Worm (Caenorhabditis elegans) whole organism, young adult: ENCODE data around the gene T01C3.3.

Source experiments
- B0261.1 ChIP-seq: sonication (generic microtip); optimal IDR thresholded peaks from 2 replicates; lab custom pipeline; 2016; ENCODE audit warnings: mild to moderate bottlenecking, missing genetic modification characterization, moderate library complexity, missing compliant biosample characterization
- C06A6.2 ChIP-seq: fragments of 200-800 bp; sonication (Bioruptor generic); conservative IDR thresholded peaks from 2 replicates; pipeline ENCODE4 v1.3.6; 2022; ENCODE audit warnings: missing genetic modification characterization, missing compliant biosample characterization
- C17E4.6 ChIP-seq: fragments of 200-800 bp; sonication (Bioruptor generic); IDR thresholded peaks from 2 replicates; pipeline ENCODE4 v1.3.6; 2022; ENCODE audit warnings: missing genetic modification reagents, missing genetic modification characterization, missing compliant biosample characterization
- F33H1.4 ChIP-seq: fragments of 200-800 bp; sonication (Bioruptor generic); IDR thresholded peaks from 2 replicates; pipeline ENCODE4 v1.3.6; 2022; ENCODE audit warnings: missing genetic modification reagents, missing genetic modification characterization, missing compliant biosample characterization
- F49E8.2 ChIP-seq: sonication (generic microtip); optimal IDR thresholded peaks from 3 replicates; lab custom pipeline; 2017; ENCODE audit warnings: missing genetic modification characterization, mild to moderate bottlenecking, missing compliant biosample characterization, antibody characterized with exemption, moderate library complexity; ENCODE audit not compliant: insufficient read depth
- K12H6.12 ChIP-seq: fragments of 200-800 bp; sonication (Bioruptor generic); optimal IDR thresholded peaks from 2 replicates; lab custom pipeline; 2018; ENCODE audit warnings: mild to moderate bottlenecking, missing genetic modification characterization, missing compliant biosample characterization
- T07F8.4 ChIP-seq: sonication (generic microtip); optimal IDR thresholded peaks from 2 replicates; lab custom pipeline; 2016; ENCODE audit warnings: mild to moderate bottlenecking, missing genetic modification characterization, moderate library complexity, missing compliant biosample characterization
- Y53F4B.3 ChIP-seq: fragments of 200-800 bp; sonication (Bioruptor generic); IDR thresholded peaks from 2 replicates; pipeline ENCODE4 v1.3.6; 2022; ENCODE audit warnings: missing genetic modification reagents, missing genetic modification characterization, missing compliant biosample characterization
- Y67H2A.10 ChIP-seq: fragments of 200-800 bp; sonication (Bioruptor generic); conservative IDR thresholded peaks from 2 replicates; pipeline ENCODE4 v1.3.6; 2022; ENCODE audit warnings: missing genetic modification reagents, missing genetic modification characterization, missing compliant biosample characterization
- Y79H2A.3 ChIP-seq: fragments of 200-800 bp; sonication (Bioruptor generic); conservative IDR thresholded peaks from 2 replicates; pipeline ENCODE4 v1.3.6; 2022; ENCODE audit warnings: missing genetic modification reagents, missing genetic modification characterization, missing compliant biosample characterization
- ZK185.1 ChIP-seq: sonication (generic microtip); optimal IDR thresholded peaks from 2 replicates; lab custom pipeline; 2016; ENCODE audit warnings: mild to moderate bottlenecking, missing genetic modification characterization, missing compliant biosample characterization; ENCODE audit not compliant: poor library complexity, severe bottlenecking
- akir-1 ChIP-seq: fragments of 200-800 bp; sonication (Bioruptor generic); optimal IDR thresholded peaks from 2 replicates; lab custom pipeline; 2018; ENCODE audit warnings: mild to moderate bottlenecking, missing genetic modification characterization, moderate library complexity, missing compliant biosample characterization
- aptf-3 ChIP-seq: fragments of 200-800 bp; sonication (Bioruptor generic); IDR thresholded peaks from 2 replicates; pipeline ENCODE4 v1.3.6; 2022; ENCODE audit warnings: missing genetic modification characterization, missing compliant biosample characterization
- attf-3 ChIP-seq: fragments of 200-800 bp; sonication (Bioruptor generic); conservative IDR thresholded peaks from 2 replicates; pipeline ENCODE4 v1.3.6; 2022; ENCODE audit warnings: missing genetic modification reagents, missing genetic modification characterization, missing compliant biosample characterization
- attf-5 ChIP-seq: fragments of 200-800 bp; sonication (Bioruptor generic); optimal IDR thresholded peaks from 2 replicates; lab custom pipeline; 2018; ENCODE audit warnings: mild to moderate bottlenecking, missing genetic modification characterization, missing compliant biosample characterization
- bed-1 ChIP-seq: fragments of 200-800 bp; sonication (Bioruptor generic); IDR thresholded peaks from 2 replicates; pipeline ENCODE4 v1.3.6; 2022; ENCODE audit warnings: missing genetic modification reagents, missing genetic modification characterization, missing compliant biosample characterization
- cebp-2 ChIP-seq: fragments of 200-800 bp; sonication (Bioruptor generic); IDR thresholded peaks from 2 replicates; pipeline ENCODE4 v1.3.6; 2022; ENCODE audit warnings: missing genetic modification characterization, missing compliant biosample characterization
- ceh-27 ChIP-seq: fragments of 200-800 bp; sonication (Bioruptor generic); optimal IDR thresholded peaks from 2 replicates; lab custom pipeline; 2018; ENCODE audit warnings: mild to moderate bottlenecking, missing genetic modification characterization, moderate library complexity, missing compliant biosample characterization
- ceh-58 ChIP-seq: fragments of 200-800 bp; sonication (Bioruptor generic); IDR thresholded peaks from 2 replicates; pipeline ENCODE4 v1.3.6; 2022; ENCODE audit warnings: missing genetic modification characterization, missing compliant biosample characterization
- ceh-79 ChIP-seq: sonication (generic microtip); optimal IDR thresholded peaks from 2 replicates; lab custom pipeline; 2017; ENCODE audit warnings: mild to moderate bottlenecking, missing genetic modification characterization, missing compliant biosample characterization
- ets-4 ChIP-seq: fragments of 200-800 bp; sonication (Bioruptor generic); optimal IDR thresholded peaks from 2 replicates; lab custom pipeline; 2018; ENCODE audit warnings: mild to moderate bottlenecking, missing genetic modification characterization, missing compliant biosample characterization
- hmg-1.2 ChIP-seq: fragments of 200-800 bp; sonication (Bioruptor generic); IDR thresholded peaks from 2 replicates; pipeline ENCODE4 v1.3.6; 2022; ENCODE audit warnings: missing genetic modification reagents, missing genetic modification characterization, missing compliant biosample characterization
- hsf-1 ChIP-seq: fragments of 200-800 bp; sonication (Bioruptor generic); IDR thresholded peaks from 2 replicates; pipeline ENCODE4 v1.3.6; 2022; ENCODE audit warnings: missing genetic modification reagents, missing genetic modification characterization, missing compliant biosample characterization
- lag-1 ChIP-seq: fragments of 200-800 bp; sonication (Bioruptor generic); IDR thresholded peaks from 2 replicates; pipeline ENCODE4 v1.3.6; 2022; ENCODE audit warnings: missing genetic modification reagents, missing genetic modification characterization, missing compliant biosample characterization
- let-526 ChIP-seq: fragments of 200-800 bp; sonication (Bioruptor generic); IDR thresholded peaks from 2 replicates; pipeline ENCODE4 v1.3.6; 2022; ENCODE audit warnings: missing genetic modification reagents, missing genetic modification characterization, missing compliant biosample characterization
- let-607 ChIP-seq, 2 experiments: fragments of 200-800 bp in 1 of 2; sonication (Bioruptor generic) in 1 of 2; sonication (generic microtip) in 1 of 2; optimal IDR thresholded peaks; 2 replicates each; lab custom pipeline; 2016 to 2018; ENCODE audit warnings: mild to moderate bottlenecking in 2 of 2, missing compliant biosample characterization in 2 of 2, missing genetic modification characterization in 2 of 2, moderate library complexity in 2 of 2, missing genotype in 1 of 2
- lin-26 ChIP-seq: fragments of 200-800 bp; sonication (Bioruptor generic); IDR thresholded peaks from 2 replicates; pipeline ENCODE4 v1.3.6; 2022; ENCODE audit warnings: missing genetic modification reagents, missing genetic modification characterization, missing compliant biosample characterization
- lir-1 ChIP-seq: fragments of 200-800 bp; sonication (Bioruptor generic); conservative IDR thresholded peaks from 2 replicates; pipeline ENCODE4 v1.3.6; 2022; ENCODE audit warnings: missing genetic modification reagents, missing genetic modification characterization, missing compliant biosample characterization
- lsy-27 ChIP-seq: sonication (generic microtip); optimal IDR thresholded peaks from 2 replicates; lab custom pipeline; 2017; ENCODE audit warnings: missing genetic modification characterization, mild to moderate bottlenecking, missing compliant biosample characterization, antibody characterized with exemption, missing genotype, borderline replicate concordance; ENCODE audit not compliant: insufficient read depth
- madf-10 ChIP-seq: sonication (generic microtip); optimal IDR thresholded peaks from 2 replicates; lab custom pipeline; 2016; ENCODE audit warnings: mild to moderate bottlenecking, missing genetic modification characterization, missing compliant biosample characterization
- mel-28 ChIP-seq: sonication (generic microtip); optimal IDR thresholded peaks from 2 replicates; lab custom pipeline; 2016; ENCODE audit warnings: borderline replicate concordance, mild to moderate bottlenecking, missing genetic modification characterization, missing compliant biosample characterization
- nfya-1 ChIP-seq: sonication (generic microtip); optimal IDR thresholded peaks from 2 replicates; lab custom pipeline; 2017; ENCODE audit warnings: antibody characterized with exemption, missing compliant biosample characterization, missing genetic modification characterization, borderline replicate concordance; ENCODE audit not compliant: insufficient read depth
- nhr-27 ChIP-seq: fragments of 200-800 bp; sonication (Bioruptor generic); optimal IDR thresholded peaks from 2 replicates; lab custom pipeline; 2018; ENCODE audit warnings: mild to moderate bottlenecking, missing genetic modification characterization, moderate library complexity, missing compliant biosample characterization
- nhr-80 ChIP-seq: sonication (generic microtip); optimal IDR thresholded peaks from 2 replicates; lab custom pipeline; 2016; ENCODE audit warnings: missing genetic modification characterization, missing compliant biosample characterization
- nhr-90 ChIP-seq: sonication (generic microtip); optimal IDR thresholded peaks from 2 replicates; lab custom pipeline; 2016; ENCODE audit warnings: missing genotype, mild to moderate bottlenecking, missing genetic modification characterization, missing compliant biosample characterization
- rcor-1 ChIP-seq: fragments of 200-800 bp; sonication (Bioruptor generic); IDR thresholded peaks from 2 replicates; pipeline ENCODE4 v1.3.6; 2022; ENCODE audit warnings: missing genetic modification reagents, missing genetic modification characterization, missing compliant biosample characterization
- snpc-1.1 ChIP-seq: sonication (generic microtip); optimal IDR thresholded peaks from 2 replicates; lab custom pipeline; 2017; ENCODE audit warnings: missing genetic modification characterization, mild to moderate bottlenecking, missing compliant biosample characterization, antibody characterized with exemption, moderate library complexity, missing genotype, missing genetic modification reagents; ENCODE audit not compliant: insufficient read depth
- unc-62 ChIP-seq: fragments of 150-350 bp; optimal IDR thresholded peaks from 2 replicates; lab custom pipeline; 2014; ENCODE audit warnings: missing biosample characterization, missing genetic modification reagents, missing genetic modification characterization
- zfh-2 ChIP-seq: fragments of 200-800 bp; sonication (Bioruptor generic); conservative IDR thresholded peaks from 2 replicates; pipeline ENCODE4 v1.3.6; 2022; ENCODE audit warnings: missing genetic modification reagents, missing genetic modification characterization, missing compliant biosample characterization
- ztf-3 ChIP-seq: fragments of 200-800 bp; sonication (Bioruptor generic); optimal IDR thresholded peaks from 2 replicates; lab custom pipeline; 2018; ENCODE audit warnings: mild to moderate bottlenecking, missing genetic modification characterization, missing compliant biosample characterization
- ztf-6 ChIP-seq: fragments of 200-800 bp; sonication (Bioruptor generic); IDR thresholded peaks from 2 replicates; pipeline ENCODE4 v1.3.6; 2022; ENCODE audit warnings: missing genetic modification reagents, missing genetic modification characterization, missing compliant biosample characterization

Gene T01C3.3

ce11 chrV:14949477-14949876 is 43.0 kb downstream of the T01C3.3 start, which contains the start of gene hil-1 (continued):
- TF ChIP-seq B0261.1 (tag; lab: Kevin White, UChicago) (no peak), snpc-1.1 (tag; lab: Kevin White, UChicago) (no peak), zfh-2 (GFP tag; lab: Robert Waterston, UW) (no peak), mel-28 (tag; lab: Kevin White, UChicago) (no peak), nhr-80 (tag; lab: Kevin White, UChicago) (no peak)

DNA sequence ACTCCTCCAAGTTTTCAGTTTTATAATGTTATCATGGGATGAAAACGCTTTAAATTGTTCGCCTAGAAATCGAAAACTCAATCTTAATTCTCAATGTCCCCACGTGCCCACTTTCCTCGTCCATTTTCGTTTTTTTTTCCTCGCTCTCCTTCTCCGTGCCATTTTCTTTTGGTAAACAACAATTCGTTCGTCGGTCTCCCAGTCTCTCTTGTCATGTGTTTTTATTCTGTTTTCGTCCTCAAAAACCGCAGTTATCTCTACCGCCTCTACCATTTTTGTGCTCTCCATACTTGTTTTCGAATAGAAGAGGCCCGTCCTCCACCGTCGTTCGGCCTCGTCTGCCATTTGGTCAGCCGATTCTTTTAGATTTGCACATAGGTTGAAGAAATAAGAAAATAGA is 43.9 kb downstream of the T01C3.3 start:
- no peak for TF ChIP-seq madf-10 (tag; lab: Kevin White, UChicago)
- TF ChIP-seq Y79H2A.3: no peak
- no peak for TF ChIP-seq cebp-2 (GFP tag; lab: Robert Waterston, UW)
- peak; percentile 74 for TF ChIP-seq K12H6.12 (tag; lab: Kevin White, UChicago)
- no peak for TF ChIP-seq Y53F4B.3
- no peak for TF ChIP-seq Y67H2A.10 (GFP tag; lab: Robert Waterston, UW)
- TF ChIP-seq rcor-1: no peak
- no peak for TF ChIP-seq ceh-79
- TF ChIP-seq nhr-90 (tag; lab: Kevin White, UChicago): no peak
- TF ChIP-seq akir-1: no peak
- no peak for TF ChIP-seq ceh-58 (GFP tag; lab: Robert Waterston, UW)
- no peak for TF ChIP-seq lin-26 (GFP tag; lab: Robert Waterston, UW)
- 0 out of 2 replicates have a peak, but pooled peaks have one; percentile 27 for TF ChIP-seq let-526 (GFP tag; lab: Robert Waterston, UW)
- TF ChIP-seq hmg-1.2: peak; percentile 25; the same call in 1 of the 2 replicates
- peak; percentile 60 for TF ChIP-seq ceh-27 (GFP tag; lab: Kevin White, UChicago)
- TF ChIP-seq aptf-3 (GFP tag; lab: Robert Waterston, UW): no peak

ce11 chrV:14947022-14947421 is 45.5 kb downstream of the T01C3.3 start, which contains the start of gene C30G7.4:
Gene C30G7.4 (minus strand): TSS chrV:14947122.
- TF ChIP-seq C06A6.2 (GFP tag; lab: Robert Waterston, UW) (no peak), lag-1 (GFP tag; lab: Robert Waterston, UW) (no peak), ceh-27 (GFP tag; lab: Kevin White, UChicago) (no peak), ets-4 (no peak), aptf-3 (GFP tag; lab: Robert Waterston, UW) (no peak)

ce11 chrV:14945697-14946096 is 46.8 kb downstream of the T01C3.3 start, which contains the start of gene C30G7.3:
Gene C30G7.3 (minus strand): TSS chrV:14945704.
- TF ChIP-seq attf-3 (GFP tag; lab: Robert Waterston, UW) (no peak), nfya-1 (tag; lab: Kevin White, UChicago) (no peak), F33H1.4 (GFP tag; lab: Robert Waterston, UW) (no peak), lir-1 (GFP tag; lab: Robert Waterston, UW) (no peak), ZK185.1 (no peak), ets-4 (no peak), madf-10 (tag; lab: Kevin White, UChicago) (no peak), unc-62 (no peak), hsf-1 (GFP tag; lab: Robert Waterston, UW) (no peak), lsy-27 (no peak), F49E8.2 (tag; lab: Kevin White, UChicago) (no peak), nhr-27 (tag; lab: Kevin White, UChicago) (no peak), ceh-58 (GFP tag; lab: Robert Waterston, UW) (no peak), let-607 (tag; optimal IDR thresholded peaks at IDR 0.05; lab: Kevin White, UChicago) (no peak), T07F8.4 (no peak), attf-5 (GFP tag; lab: Kevin White, UChicago) (no peak), bed-1 (no peak), C17E4.6 (GFP tag; lab: Robert Waterston, UW) (no peak), ztf-6 (GFP tag; lab: Robert Waterston, UW) (no peak), ztf-3 (GFP tag; lab: Kevin White, UChicago) (no peak)
